Worm (Caenorhabditis elegans) whole organism, L1 larva: ENCODE measurements around the gene F26F4.9.
A peak's percentile ranks its signal among the peaks of the same experiment; 100 is the strongest.

Experiments used
- aha-1 ChIP-seq: fragments of 150-350 bp; optimal IDR thresholded peaks from 2 replicates; lab custom pipeline; 2014; ENCODE audit warnings: missing biosample characterization, missing genetic modification characterization
- ama-1 ChIP-seq: fragments of 150-350 bp; optimal IDR thresholded peaks from 2 replicates; lab custom pipeline; 2014
- efl-1 ChIP-seq, 4 experiments: fragments of 150-350 bp; optimal IDR thresholded peaks in 3 of 4; peaks in 1 of 4; 1 replicate in 1 of 4; 2 replicates in 3 of 4; lab custom pipeline; 2014; ENCODE audit warnings: missing biosample characterization in 2 of 4, missing genetic modification characterization in 2 of 4, missing genetic modification reagents in 2 of 4
- elt-3 ChIP-seq, 6 experiments: fragments of 150-350 bp in 1 of 6; sonication (generic microtip); optimal IDR thresholded peaks; 2 replicates each; lab custom pipeline; 2017 to 2018; ENCODE audit warnings: missing biosample characterization in 6 of 6, missing genetic modification characterization in 6 of 6, inconsistent platforms in 1 of 6
- lin-15B ChIP-seq: fragments of 150-350 bp; sonication (generic microtip); optimal IDR thresholded peaks from 3 replicates; lab custom pipeline; 2014; ENCODE audit warnings: missing biosample characterization, missing genetic modification characterization
- nhr-71 ChIP-seq: sonication (generic microtip); optimal IDR thresholded peaks from 2 replicates; lab custom pipeline; 2016; ENCODE audit warnings: mild to moderate bottlenecking, missing genetic modification characterization, moderate library complexity, missing compliant biosample characterization
- nhr-76 ChIP-seq: sonication (generic microtip); optimal IDR thresholded peaks from 2 replicates; lab custom pipeline; 2017; ENCODE audit warnings: missing biosample characterization, missing genetic modification characterization
- pqm-1 ChIP-seq: sonication (generic microtip); optimal IDR thresholded peaks from 3 replicates; lab custom pipeline; 2017; ENCODE audit warnings: missing biosample characterization, missing genetic modification characterization
- sptf-1 ChIP-seq: fragments of 150-350 bp; optimal IDR thresholded peaks from 2 replicates; lab custom pipeline; 2014; ENCODE audit warnings: missing biosample characterization, missing genetic modification characterization
- unc-86 ChIP-seq: sonication (generic microtip); optimal IDR thresholded peaks from 2 replicates; lab custom pipeline; 2016; ENCODE audit warnings: missing genetic modification characterization, missing compliant biosample characterization
- ztf-4 ChIP-seq: fragments of 150-350 bp; optimal IDR thresholded peaks from 2 replicates; lab custom pipeline; 2014; ENCODE audit warnings: missing biosample characterization, missing genetic modification characterization

- no peak for TF ChIP-seq ztf-4 (tag; lab: Kevin White, UChicago)
- TF ChIP-seq ama-1, result no peak
- TF ChIP-seq sptf-1 (tag; lab: Kevin White, UChicago), result no peak
- TF ChIP-seq efl-1 (optimal IDR thresholded peaks at IDR 0.05; lab: Kevin White, UChicago), result no peak
- peak in 1 of 2 experiments; percentile 70 for TF ChIP-seq efl-1 (GFP tag; optimal IDR thresholded peaks at IDR 0.05 in 1 of 2; lab: Kevin White, UChicago)
- no peak for TF ChIP-seq lin-15B (tag; lab: Kevin White, UChicago)
- TF ChIP-seq aha-1, result no peak
- no peak for TF ChIP-seq nhr-76 (tag; lab: Kevin White, UChicago)
- no peak for TF ChIP-seq pqm-1 (tag; lab: Kevin White, UChicago)
- no peak for TF ChIP-seq elt-3 (tag; optimal IDR thresholded peaks at IDR 0.05; lab: Kevin White, UChicago)
- no peak for TF ChIP-seq unc-86 (tag; lab: Kevin White, UChicago)
- no peak for TF ChIP-seq nhr-71 (tag; lab: Kevin White, UChicago)
Observed at ce11 chrIII:4881955-4882354, 30.4 kb downstream of the F26F4.9 start.
